Worm (Caenorhabditis elegans) whole organism, early embryonic: ENCODE results near the gene K01A6.4.

Experiments used
- F13C5.2 ChIP-seq: sonication (generic microtip); optimal IDR thresholded peaks from 2 replicates; lab custom pipeline; 2017; ENCODE audit warnings: mild to moderate bottlenecking, missing genetic modification characterization, inconsistent platforms, missing compliant biosample characterization
- ama-1 ChIP-seq: fragments of 150-350 bp; optimal IDR thresholded peaks from 2 replicates; lab custom pipeline; 2014
- hmg-4 ChIP-seq: fragments of 200-800 bp; sonication (Bioruptor generic); optimal IDR thresholded peaks from 2 replicates; lab custom pipeline; 2018; ENCODE audit warnings: mild to moderate bottlenecking, missing genetic modification characterization, missing compliant biosample characterization
- scrt-1 ChIP-seq: fragments of 200-800 bp; sonication (Bioruptor generic); IDR thresholded peaks from 2 replicates; pipeline ENCODE4 v1.3.6; 2022; ENCODE audit warnings: missing genetic modification characterization, missing compliant biosample characterization
- tra-4 ChIP-seq: sonication (generic microtip); optimal IDR thresholded peaks from 2 replicates; lab custom pipeline; 2017; ENCODE audit warnings: missing genetic modification characterization, missing compliant biosample characterization

The K01A6.4 gene

DNA sequence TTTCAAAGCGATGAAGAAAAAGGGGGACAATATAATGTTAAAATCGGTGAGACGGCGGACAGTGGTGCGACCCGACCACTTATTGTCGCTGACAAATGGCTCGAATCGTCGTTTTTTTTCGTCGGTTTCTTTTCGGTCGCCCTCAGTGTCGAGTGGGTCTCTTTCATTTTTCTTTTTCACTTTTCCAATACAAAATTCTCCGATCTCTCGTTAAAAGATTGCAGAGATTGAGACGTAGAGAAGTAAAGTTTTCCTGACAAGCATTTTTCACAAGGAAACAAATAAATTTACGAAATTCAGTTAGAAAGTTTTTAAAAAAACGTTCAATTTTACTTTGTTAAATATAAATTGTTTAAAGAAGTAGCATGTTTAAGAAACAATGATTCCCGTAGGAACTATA lies 48.6 kb downstream of the K01A6.4 start:
- TF ChIP-seq F13C5.2 (no peak), ama-1 (lab: Kevin White, UChicago) (no peak)

ce11 chrIV:11690988-11691387 lies 49.1 kb downstream of the K01A6.4 start, which contains the start of gene let-60:
Gene let-60, minus strand, starts transcription at chrIV:11691088.
- TF ChIP-seq hmg-4 (GFP tag; lab: Kevin White, UChicago) (no peak), scrt-1 (GFP tag; lab: Robert Waterston, UW) (no peak), tra-4 (tag; lab: Kevin White, UChicago) (no peak)
